Worm (Caenorhabditis elegans) whole organism, L1 larva: ENCODE measurements around the gene sru-24.

ENCODE experiments used
- C04F5.9 ChIP-seq: sonication (generic microtip); optimal IDR thresholded peaks from 2 replicates; lab custom pipeline; 2016; ENCODE audit warnings: missing genetic modification characterization, missing compliant biosample characterization
- C16A3.4 ChIP-seq: fragments of 150-350 bp; optimal IDR thresholded peaks from 2 replicates; lab custom pipeline; 2014; ENCODE audit warnings: missing biosample characterization, missing genetic modification characterization
- C34B4.2 ChIP-seq: sonication (generic microtip); optimal IDR thresholded peaks from 2 replicates; lab custom pipeline; 2017; ENCODE audit warnings: mild to moderate bottlenecking, missing genetic modification characterization, missing compliant biosample characterization
- Y116A8C.19 ChIP-seq: sonication (generic microtip); optimal IDR thresholded peaks from 2 replicates; lab custom pipeline; 2016; ENCODE audit warnings: missing compliant biosample characterization, missing genetic modification characterization, borderline replicate concordance
- aly-2 ChIP-seq: fragments of 150-350 bp; optimal IDR thresholded peaks from 2 replicates; lab custom pipeline; 2014; ENCODE audit warnings: missing biosample characterization, missing genetic modification characterization
- blmp-1 ChIP-seq: fragments of 150-350 bp; optimal IDR thresholded peaks from 2 replicates; lab custom pipeline; 2014; ENCODE audit warnings: missing biosample characterization, missing genetic modification characterization
- ceh-8 ChIP-seq: fragments of 200-800 bp; sonication (Bioruptor generic); optimal IDR thresholded peaks from 2 replicates; lab custom pipeline; 2018; ENCODE audit warnings: mild to moderate bottlenecking, missing genetic modification characterization, moderate library complexity, missing compliant biosample characterization
- ceh-82 ChIP-seq, 3 experiments: fragments of 150-350 bp in 1 of 3; sonication (generic microtip) in 2 of 3; optimal IDR thresholded peaks; 2 replicates each; lab custom pipeline; 2014 to 2017; ENCODE audit warnings: missing biosample characterization in 3 of 3, missing genetic modification characterization in 3 of 3
- ceh-90 ChIP-seq: sonication (generic microtip); optimal IDR thresholded peaks from 2 replicates; lab custom pipeline; 2016; ENCODE audit warnings: missing genetic modification characterization, missing compliant biosample characterization
- dpl-1 ChIP-seq, 3 experiments: fragments of 150-350 bp in 2 of 3; sonication (generic microtip) in 1 of 3; optimal IDR thresholded peaks; 2 replicates each; lab custom pipeline; 2014 to 2017; ENCODE audit warnings: missing biosample characterization in 3 of 3, missing genetic modification characterization in 3 of 3, missing genetic modification reagents in 3 of 3
- efl-1 ChIP-seq, 4 experiments: fragments of 150-350 bp; optimal IDR thresholded peaks in 3 of 4; peaks in 1 of 4; 1 replicate in 1 of 4; 2 replicates in 3 of 4; lab custom pipeline; 2014; ENCODE audit warnings: missing biosample characterization in 2 of 4, missing genetic modification characterization in 2 of 4, missing genetic modification reagents in 2 of 4
- efl-3 ChIP-seq: fragments of 200-800 bp; sonication (Bioruptor generic); optimal IDR thresholded peaks from 2 replicates; lab custom pipeline; 2018; ENCODE audit warnings: mild to moderate bottlenecking, missing genetic modification characterization, missing compliant biosample characterization
- egl-13 ChIP-seq: sonication (generic microtip); optimal IDR thresholded peaks from 2 replicates; lab custom pipeline; 2016; ENCODE audit warnings: missing genotype, missing genetic modification reagents, missing genetic modification characterization, missing compliant biosample characterization
- egl-27 ChIP-seq, 2 experiments: fragments of 150-350 bp in 1 of 2; sonication (generic microtip); optimal IDR thresholded peaks; 3 replicates each; lab custom pipeline; 2017 to 2018; ENCODE audit warnings: missing biosample characterization in 2 of 2, missing genetic modification characterization in 2 of 2, missing genetic modification reagents in 2 of 2
- elt-2 ChIP-seq: sonication (generic microtip); optimal IDR thresholded peaks from 2 replicates; lab custom pipeline; 2016; ENCODE audit warnings: missing genetic modification characterization, mild to moderate bottlenecking, inconsistent platforms, missing compliant biosample characterization, missing genetic modification reagents
- elt-3 ChIP-seq, 6 experiments: fragments of 150-350 bp in 1 of 6; sonication (generic microtip); optimal IDR thresholded peaks; 2 replicates each; lab custom pipeline; 2017 to 2018; ENCODE audit warnings: missing biosample characterization in 6 of 6, missing genetic modification characterization in 6 of 6, inconsistent platforms in 1 of 6
- ets-5 ChIP-seq: fragments of 200-800 bp; sonication (Bioruptor generic); IDR thresholded peaks from 2 replicates; pipeline ENCODE4 v1.3.6; 2022; ENCODE audit warnings: missing genetic modification characterization, missing compliant biosample characterization
- fkh-4 ChIP-seq: sonication (generic microtip); optimal IDR thresholded peaks from 2 replicates; lab custom pipeline; 2016; ENCODE audit warnings: missing compliant biosample characterization, missing genetic modification characterization, borderline replicate concordance
- fkh-8 ChIP-seq: sonication (generic microtip); optimal IDR thresholded peaks from 2 replicates; lab custom pipeline; 2016; ENCODE audit warnings: mild to moderate bottlenecking, missing genetic modification characterization, missing compliant biosample characterization
- irx-1 ChIP-seq: sonication (generic microtip); optimal IDR thresholded peaks from 2 replicates; lab custom pipeline; 2016; ENCODE audit warnings: missing genetic modification characterization, missing compliant biosample characterization
- jun-1 ChIP-seq: fragments of 150-350 bp; optimal IDR thresholded peaks from 2 replicates; lab custom pipeline; 2014; ENCODE audit warnings: missing biosample characterization, missing genetic modification reagents, missing genetic modification characterization
- lin-15B ChIP-seq: fragments of 150-350 bp; sonication (generic microtip); optimal IDR thresholded peaks from 3 replicates; lab custom pipeline; 2014; ENCODE audit warnings: missing biosample characterization, missing genetic modification characterization
- mef-2 ChIP-seq: fragments of 150-350 bp; optimal IDR thresholded peaks from 2 replicates; lab custom pipeline; 2014; ENCODE audit warnings: missing biosample characterization, missing genetic modification characterization
- nhr-19 ChIP-seq: fragments of 200-800 bp; sonication (Bioruptor generic); conservative IDR thresholded peaks from 2 replicates; pipeline ENCODE4 v1.3.6; 2022; ENCODE audit warnings: missing genetic modification characterization, missing compliant biosample characterization
- nhr-20 ChIP-seq: sonication (generic microtip); optimal IDR thresholded peaks from 2 replicates; lab custom pipeline; 2016; ENCODE audit warnings: mild to moderate bottlenecking, missing genetic modification characterization, missing compliant biosample characterization
- nhr-77 ChIP-seq: fragments of 150-350 bp; optimal IDR thresholded peaks from 2 replicates; lab custom pipeline; 2014; ENCODE audit warnings: missing biosample characterization, missing genetic modification characterization
- nhr-85 ChIP-seq: sonication (generic microtip); peaks from one replicate; lab custom pipeline; 2016; ENCODE audit warnings: missing genetic modification characterization, inconsistent platforms, missing compliant biosample characterization
- rnt-1 ChIP-seq: sonication (generic microtip); optimal IDR thresholded peaks from 2 replicates; lab custom pipeline; 2016; ENCODE audit warnings: mild to moderate bottlenecking, missing genetic modification characterization, moderate library complexity, missing compliant biosample characterization
- snpc-4 ChIP-seq: fragments of 150-350 bp; optimal IDR thresholded peaks from 2 replicates; lab custom pipeline; 2014; ENCODE audit warnings: missing biosample characterization, missing genetic modification characterization
- snu-23 ChIP-seq: sonication (generic microtip); optimal IDR thresholded peaks from 2 replicates; lab custom pipeline; 2016; ENCODE audit warnings: missing genetic modification characterization, missing compliant biosample characterization
- sox-4 ChIP-seq: sonication (generic microtip); optimal IDR thresholded peaks from 2 replicates; lab custom pipeline; 2016; ENCODE audit warnings: missing genetic modification characterization, missing compliant biosample characterization
- sptf-1 ChIP-seq: fragments of 150-350 bp; optimal IDR thresholded peaks from 2 replicates; lab custom pipeline; 2014; ENCODE audit warnings: missing biosample characterization, missing genetic modification characterization
- swsn-7 ChIP-seq: sonication (generic microtip); optimal IDR thresholded peaks from 2 replicates; lab custom pipeline; 2016; ENCODE audit warnings: missing genetic modification characterization, missing compliant biosample characterization

sru-24 gene

DNA sequence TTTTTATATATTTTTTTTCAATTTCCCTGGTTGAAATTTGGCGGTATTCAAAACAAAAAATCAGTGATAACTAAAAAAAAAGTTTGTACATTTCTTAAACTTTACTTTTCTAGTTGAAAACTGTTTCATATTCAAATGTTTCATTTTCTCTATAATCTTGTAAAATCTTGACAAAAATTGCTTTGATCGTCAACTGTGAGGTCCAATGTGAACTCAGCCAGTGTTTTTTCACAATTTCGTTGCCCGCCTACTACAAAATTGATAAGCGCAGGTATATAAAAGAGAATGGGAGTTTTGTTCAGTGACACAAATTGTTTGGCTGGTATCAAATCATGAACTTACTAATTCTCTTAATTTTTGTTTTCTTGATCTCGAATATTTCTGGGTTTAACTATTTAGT lies 24.4 kb downstream of the sru-24 start, which contains the start of gene ugt-42:
Gene ugt-42 (plus strand): TSS at position 301 of the 400 bp plus-strand sequence.
- no peak for TF ChIP-seq mef-2 (tag; lab: Kevin White, UChicago)
- no peak for TF ChIP-seq Y116A8C.19 (tag; lab: Kevin White, UChicago)

- TF ChIP-seq elt-3 (tag; optimal IDR thresholded peaks at IDR 0.05; lab: Kevin White, UChicago) (no peak), egl-13 (no peak), snpc-4 (no peak), aly-2 (no peak), efl-3 (GFP tag; lab: Kevin White, UChicago) (no peak), fkh-4 (tag; lab: Kevin White, UChicago) (no peak), ets-5 (no peak), jun-1 (tag; lab: Kevin White, UChicago) (no peak), sptf-1 (tag; lab: Kevin White, UChicago) (no peak), C34B4.2 (tag; lab: Kevin White, UChicago) (no peak), nhr-77 (tag; lab: Kevin White, UChicago) (no peak)
- TF ChIP-seq, all 84 proteins: peak for 0
Measured at ce11 chrV:646129-646528, 25.1 kb downstream of the sru-24 start, which contains the start of gene F48G7.12. Gene F48G7.12, minus strand, starts transcription at chrV:646229.

DNA sequence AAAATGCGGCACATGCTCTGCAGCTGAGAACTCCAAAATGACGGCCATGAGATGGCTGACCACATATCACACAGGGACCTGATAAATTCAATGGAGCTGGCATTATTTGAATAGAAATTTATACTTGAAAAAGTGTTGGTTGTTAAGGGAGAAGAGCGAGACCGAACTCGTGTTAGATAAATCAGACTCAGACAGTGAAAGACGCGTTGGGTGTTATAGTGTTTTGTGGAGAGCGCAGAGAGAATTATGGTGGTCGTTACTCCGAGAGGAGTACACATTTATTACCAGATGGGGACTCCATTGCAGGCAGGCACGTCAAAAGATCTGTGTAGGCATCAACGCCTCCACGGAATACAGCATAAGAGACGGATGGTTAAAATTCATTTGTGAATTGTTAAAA lies 28.5 kb downstream of the sru-24 start, which contains the start of gene nhr-190:
Gene nhr-190 (minus strand): TSS at position 175 of the 400 bp plus-strand sequence.
- TF ChIP-seq swsn-7 (peak; percentile 30), nhr-20 (peak; percentile 22), irx-1 (tag; lab: Kevin White, UChicago) (no peak), efl-1 (optimal IDR thresholded peaks at IDR 0.05; lab: Kevin White, UChicago) (peak; percentile 31 to 47), efl-1 (GFP tag; optimal IDR thresholded peaks at IDR 0.05 in 1 of 2; lab: Kevin White, UChicago) (no peak), ceh-90 (tag; lab: Kevin White, UChicago) (no peak), ceh-82 (tag; optimal IDR thresholded peaks at IDR 0.05; lab: Kevin White, UChicago) (peak in 1 of 3 experiments; percentile 2), rnt-1 (tag; lab: Kevin White, UChicago) (peak; percentile 33), fkh-8 (tag; lab: Kevin White, UChicago) (peak; percentile 41)

- TF ChIP-seq C04F5.9 (tag; lab: Kevin White, UChicago) (no peak), elt-2 (no peak), blmp-1 (no peak), C16A3.4 (no peak), sox-4 (tag; lab: Kevin White, UChicago) (no peak), Y116A8C.19 (tag; lab: Kevin White, UChicago) (no peak), ceh-8 (GFP tag; lab: Kevin White, UChicago) (no peak), egl-27 (tag; optimal IDR thresholded peaks at IDR 0.05; lab: Kevin White, UChicago) (no peak), lin-15B (tag; lab: Kevin White, UChicago) (no peak)
Measured at ce11 chrV:638328-638727, 32.9 kb downstream of the sru-24 start, which contains the start of gene srj-37. Gene srj-37, plus strand, starts transcription at chrV:638628.

- TF ChIP-seq snu-23 = no peak
- no peak for TF ChIP-seq aly-2
- TF ChIP-seq nhr-85 (tag; lab: Kevin White, UChicago) = no peak
- no peak for TF ChIP-seq dpl-1 (GFP tag; optimal IDR thresholded peaks at IDR 0.05; lab: Kevin White, UChicago)
- no peak for TF ChIP-seq C04F5.9 (tag; lab: Kevin White, UChicago)
- TF ChIP-seq nhr-19 = no peak
- no peak for TF ChIP-seq nhr-20
- no peak for TF ChIP-seq sox-4 (tag; lab: Kevin White, UChicago)
Measured at ce11 chrV:636281-636680, 35.0 kb downstream of the sru-24 start, which contains the start of gene pals-31. Gene pals-31, plus strand, starts transcription at chrV:636581.
